Worm (Caenorhabditis elegans) whole organism, midembryonic: ENCODE data around the gene fkh-4.

ENCODE experiments used
- T22C8.4 ChIP-seq: fragments of 200-800 bp; sonication (Bioruptor generic); IDR thresholded peaks from 2 replicates; pipeline ENCODE4 v1.3.6; 2022; ENCODE audit warnings: missing genetic modification characterization, missing compliant biosample characterization
- med-1 ChIP-seq: sonication (generic microtip); optimal IDR thresholded peaks from 2 replicates; lab custom pipeline; 2017; ENCODE audit warnings: missing genetic modification characterization, mild to moderate bottlenecking, missing compliant biosample characterization, antibody characterized with exemption, missing genetic modification reagents; ENCODE audit not compliant: insufficient read depth
- ref-1 ChIP-seq: fragments of 200-800 bp; sonication (Bioruptor generic); conservative IDR thresholded peaks from 2 replicates; pipeline ENCODE4 v1.3.6; 2022; ENCODE audit warnings: missing genetic modification reagents, missing genetic modification characterization, missing compliant biosample characterization
- tab-1 ChIP-seq: fragments of 200-800 bp; sonication (Bioruptor generic); IDR thresholded peaks from 2 replicates; pipeline ENCODE4 v1.3.6; 2022; ENCODE audit warnings: missing genetic modification characterization, missing compliant biosample characterization

fkh-4 gene

ce11 chrX:13379072-13379471 lies 49.6 kb downstream of the fkh-4 start:
- TF ChIP-seq T22C8.4 (GFP tag; lab: Robert Waterston, UW) (no peak), ref-1 (GFP tag; lab: Robert Waterston, UW) (no peak), med-1 (GFP tag; lab: Kevin White, UChicago) (no peak), tab-1 (GFP tag; lab: Robert Waterston, UW) (no peak)
